Fruit fly (Drosophila melanogaster) whole organism, pupa: ENCODE data around the gene CG6325.

Experiments used
- CG10348 ChIP-seq: fragments of 200-800 bp; sonication (Bioruptor generic); IDR thresholded peaks from 2 replicates; pipeline ENCODE4 v1.3.6; 2022; ENCODE audit warnings: missing biosample characterization, missing genetic modification characterization
- CG12605 ChIP-seq: fragments of 200-800 bp; sonication (Bioruptor generic); IDR thresholded peaks from 2 replicates; pipeline ENCODE4 v1.3.6; 2022; ENCODE audit warnings: missing biosample characterization, missing genetic modification characterization
- CG13204 ChIP-seq: fragments of 200-800 bp; sonication (Bioruptor generic); optimal IDR thresholded peaks from 2 replicates; lab custom pipeline; 2018; ENCODE audit warnings: missing biosample characterization, mild to moderate bottlenecking, missing genetic modification characterization, moderate library complexity
- CG14655 ChIP-seq: fragments of 200-800 bp; sonication (Bioruptor generic); optimal IDR thresholded peaks from 3 replicates; lab custom pipeline; 2017; ENCODE audit warnings: mild to moderate bottlenecking, missing biosample characterization, missing genetic modification reagents, missing genetic modification characterization
- CG15710 ChIP-seq: fragments of 200-800 bp; sonication (Bioruptor generic); optimal IDR thresholded peaks from 2 replicates; lab custom pipeline; 2018; ENCODE audit warnings: missing biosample characterization, mild to moderate bottlenecking, missing genetic modification characterization, moderate library complexity
- CG17806 ChIP-seq: fragments of 200-800 bp; sonication (Bioruptor generic); optimal IDR thresholded peaks from 2 replicates; lab custom pipeline; 2018; ENCODE audit warnings: missing biosample characterization, mild to moderate bottlenecking, missing genetic modification characterization, moderate library complexity
- CG32121 ChIP-seq: fragments of 200-800 bp; sonication (Bioruptor generic); IDR thresholded peaks from 2 replicates; pipeline ENCODE4 v1.3.6; 2022; ENCODE audit warnings: missing biosample characterization, missing genetic modification characterization
- CG34367 ChIP-seq: fragments of 200-800 bp; sonication (Bioruptor generic); optimal IDR thresholded peaks from 2 replicates; lab custom pipeline; 2018; ENCODE audit warnings: missing biosample characterization, mild to moderate bottlenecking, missing genetic modification characterization
- CG4496 ChIP-seq: fragments of 200-800 bp; sonication (Bioruptor generic); IDR thresholded peaks from 3 replicates; pipeline ENCODE4 v1.3.6; 2022; ENCODE audit warnings: missing biosample characterization, missing genetic modification characterization
- CG8159 ChIP-seq: fragments of 200-800 bp; sonication (Bioruptor generic); optimal IDR thresholded peaks from 3 replicates; lab custom pipeline; 2018; ENCODE audit warnings: missing biosample characterization, mild to moderate bottlenecking, missing genetic modification characterization, moderate library complexity
- CG8301 ChIP-seq: fragments of 200-800 bp; sonication (Bioruptor generic); optimal IDR thresholded peaks from 2 replicates; lab custom pipeline; 2018; ENCODE audit warnings: missing biosample characterization, mild to moderate bottlenecking, missing genetic modification characterization
- CG9948 ChIP-seq: fragments of 200-800 bp; sonication (Bioruptor generic); optimal IDR thresholded peaks from 2 replicates; lab custom pipeline; 2018; ENCODE audit warnings: missing biosample characterization, mild to moderate bottlenecking, missing genetic modification characterization, moderate library complexity
- D1 ChIP-seq: fragments of 200-800 bp; sonication (Bioruptor generic); optimal IDR thresholded peaks from 2 replicates; lab custom pipeline; 2018; ENCODE audit warnings: missing biosample characterization, mild to moderate bottlenecking, missing genetic modification characterization, moderate library complexity
- EcR ChIP-seq: fragments of 200-800 bp; sonication (Bioruptor generic); optimal IDR thresholded peaks from 3 replicates; lab custom pipeline; 2019; ENCODE audit warnings: missing biosample characterization, missing genetic modification characterization, mild to moderate bottlenecking, moderate library complexity, missing genetic modification reagents
- Ets98B ChIP-seq: fragments of 200-800 bp; sonication (Bioruptor generic); IDR thresholded peaks from 2 replicates; pipeline ENCODE4 v1.3.6; 2022; ENCODE audit warnings: missing biosample characterization, missing genetic modification characterization
- Pif1A ChIP-seq: fragments of 200-800 bp; sonication (Bioruptor generic); optimal IDR thresholded peaks from 3 replicates; lab custom pipeline; 2016; ENCODE audit warnings: missing biosample characterization, missing genetic modification characterization
- Pif1B ChIP-seq: fragments of 200-800 bp; sonication (Bioruptor generic); optimal IDR thresholded peaks from 3 replicates; lab custom pipeline; 2016; ENCODE audit warnings: missing biosample characterization, missing genetic modification characterization
- Snoo ChIP-seq: fragments of 200-800 bp; sonication (Bioruptor generic); optimal IDR thresholded peaks from 3 replicates; lab custom pipeline; 2017; ENCODE audit warnings: missing biosample characterization, mild to moderate bottlenecking, missing genetic modification characterization, inconsistent platforms
- fd96Ca ChIP-seq: fragments of 200-800 bp; sonication (Bioruptor generic); IDR thresholded peaks from 3 replicates; pipeline ENCODE4 v1.3.6; 2022; ENCODE audit warnings: missing biosample characterization, missing genetic modification characterization
- gl ChIP-seq: fragments of 200-800 bp; sonication (Bioruptor generic); optimal IDR thresholded peaks from 2 replicates; lab custom pipeline; 2018; ENCODE audit warnings: missing biosample characterization, mild to moderate bottlenecking, missing genetic modification characterization
- rn ChIP-seq: fragments of 200-800 bp; sonication (Bioruptor generic); IDR thresholded peaks from 2 replicates; pipeline ENCODE4 v1.3.6; 2022; ENCODE audit warnings: missing biosample characterization, missing genetic modification characterization

The CG6325 gene

dm6 chr3R:10407066-10407465 is at the start of gene CG6325:
TSS of gene CG6325 (minus strand) at chr3R:10407285.
- TF ChIP-seq CG14655 = no peak
- no peak for TF ChIP-seq Snoo (tag; lab: Kevin White, UChicago)
- no peak for TF ChIP-seq gl (tag; lab: Kevin White, UChicago)
- no peak for TF ChIP-seq CG17806 (tag; lab: Kevin White, UChicago)
- TF ChIP-seq CG32121 (GFP tag; lab: Robert Waterston, UW) = no peak

- TF ChIP-seq CG8301 (tag; lab: Kevin White, UChicago) (peak; percentile 34), D1 (tag; lab: Kevin White, UChicago) (peak; percentile 13), CG15710 (tag; lab: Kevin White, UChicago) (peak; percentile 75), Pif1A (GFP tag; lab: Kevin White, UChicago) (peak; percentile 54), gl (tag; lab: Kevin White, UChicago) (no peak), Snoo (tag; lab: Kevin White, UChicago) (peak; percentile 50), Ets98B (0 out of 2 replicates have a peak, but pooled peaks have one; percentile 45), Pif1B (GFP tag; lab: Kevin White, UChicago) (peak; percentile 61), CG14655 (peak; percentile 68), CG13204 (GFP tag; lab: Kevin White, UChicago) (no peak), EcR (GFP tag; lab: Kevin White, UChicago) (no peak), CG32121 (GFP tag; lab: Robert Waterston, UW) (no peak), CG8159 (tag; lab: Kevin White, UChicago) (peak; percentile 81), CG4496 (GFP tag; lab: Robert Waterston, UW) (peak; percentile 44; the same call in 1 of the 3 replicates), CG17806 (tag; lab: Kevin White, UChicago) (peak; percentile 82), rn (GFP tag; lab: Robert Waterston, UW) (no peak), CG34367 (tag; lab: Kevin White, UChicago) (peak; percentile 59), CG12605 (GFP tag; lab: Robert Waterston, UW) (no peak), CG10348 (no peak), CG9948 (tag; lab: Kevin White, UChicago) (peak; percentile 68), fd96Ca (no peak)
- TF ChIP-seq, all 21 proteins: peak for 13
Observed at dm6 chr3R:10454909-10455308, 47.8 kb upstream of the CG6325 start.

DNA sequence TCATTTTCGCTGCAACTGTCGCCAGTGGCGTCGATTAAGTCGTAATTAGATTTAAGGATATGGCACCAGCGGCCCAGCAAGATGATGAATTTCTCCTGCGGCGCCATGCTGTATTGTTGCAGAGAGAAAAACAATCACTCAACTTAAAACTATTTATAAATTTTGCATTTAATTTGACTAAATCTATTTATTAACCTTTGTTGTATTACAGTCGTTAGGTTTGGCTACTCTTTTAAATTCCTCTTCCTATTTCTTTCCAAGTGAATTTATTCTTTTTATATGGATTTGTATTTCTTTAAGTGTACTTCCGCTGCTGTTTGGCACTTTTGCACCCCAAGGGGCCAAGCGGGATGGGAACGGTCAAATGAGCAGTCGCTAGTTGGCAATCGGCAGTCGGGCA is 41.9 kb upstream of the CG6325 start:
- TF ChIP-seq CG10348 = no peak
- TF ChIP-seq D1 (tag; lab: Kevin White, UChicago) = no peak
- TF ChIP-seq CG13204 (GFP tag; lab: Kevin White, UChicago) = no peak
- no peak for TF ChIP-seq Pif1A (GFP tag; lab: Kevin White, UChicago)
- no peak for TF ChIP-seq CG34367 (tag; lab: Kevin White, UChicago)
- no peak for TF ChIP-seq CG8301 (tag; lab: Kevin White, UChicago)
- no peak for TF ChIP-seq CG17806 (tag; lab: Kevin White, UChicago)
- no peak for TF ChIP-seq CG9948 (tag; lab: Kevin White, UChicago)
- no peak for TF ChIP-seq Pif1B (GFP tag; lab: Kevin White, UChicago)
- no peak for TF ChIP-seq Snoo (tag; lab: Kevin White, UChicago)
- no peak for TF ChIP-seq fd96Ca
- TF ChIP-seq rn (GFP tag; lab: Robert Waterston, UW) = no peak
- TF ChIP-seq CG8159 (tag; lab: Kevin White, UChicago) = no peak
- TF ChIP-seq EcR (GFP tag; lab: Kevin White, UChicago) = no peak
- TF ChIP-seq gl (tag; lab: Kevin White, UChicago) = no peak
- no peak for TF ChIP-seq CG4496 (GFP tag; lab: Robert Waterston, UW)
- no peak for TF ChIP-seq CG14655
- no peak for TF ChIP-seq CG15710 (tag; lab: Kevin White, UChicago)
- TF ChIP-seq CG32121 (GFP tag; lab: Robert Waterston, UW) = no peak
- TF ChIP-seq, all 21 proteins: peak for 0

DNA sequence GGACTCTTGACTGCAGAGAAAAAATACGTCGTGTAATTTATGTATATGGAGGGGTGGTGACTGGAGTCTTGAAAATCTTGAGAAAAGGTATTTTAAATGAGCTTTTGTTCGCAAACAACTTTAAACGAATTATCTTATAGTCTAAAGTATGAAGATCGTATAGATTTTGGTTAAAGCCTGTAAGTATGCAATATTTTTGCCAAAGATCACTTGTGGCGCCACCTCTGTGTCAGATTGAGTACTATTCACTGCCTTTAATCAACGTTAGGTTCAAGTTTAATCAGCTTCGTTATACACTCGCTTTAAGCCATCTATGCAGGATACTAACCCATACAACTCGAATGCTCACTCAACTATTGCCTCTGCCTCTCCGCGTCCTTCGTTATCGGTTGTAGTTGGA is 29.9 kb upstream of the CG6325 start:
- TF ChIP-seq CG8159 (tag; lab: Kevin White, UChicago) (no peak), Pif1A (GFP tag; lab: Kevin White, UChicago) (no peak), CG15710 (tag; lab: Kevin White, UChicago) (no peak), CG10348 (no peak), CG34367 (tag; lab: Kevin White, UChicago) (no peak), EcR (GFP tag; lab: Kevin White, UChicago) (no peak), CG4496 (GFP tag; lab: Robert Waterston, UW) (no peak), Pif1B (GFP tag; lab: Kevin White, UChicago) (no peak), fd96Ca (no peak), Snoo (tag; lab: Kevin White, UChicago) (no peak), CG8301 (tag; lab: Kevin White, UChicago) (no peak)

DNA sequence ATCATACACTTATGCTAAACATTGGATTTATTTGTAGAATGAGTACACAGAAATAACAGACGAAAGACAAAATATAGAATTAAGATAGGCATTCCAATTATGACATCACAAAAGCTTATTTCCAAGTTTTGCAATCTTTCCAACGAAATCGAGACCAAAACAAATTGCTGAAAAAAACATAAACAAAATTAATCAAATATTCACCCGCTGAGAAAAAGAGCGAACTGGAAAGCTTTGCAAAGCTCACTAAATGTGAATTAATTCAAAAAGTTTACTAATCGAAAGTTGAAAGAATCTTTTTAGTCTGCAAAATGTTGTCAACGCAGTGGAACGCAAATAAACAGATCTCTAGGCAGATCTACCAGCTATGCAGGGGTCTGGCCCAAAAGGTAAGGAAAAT is 27.4 kb upstream of the CG6325 start, which contains the start of gene Cyp12e1:
Gene Cyp12e1 (plus strand): TSS at position 301 of the 400 bp plus-strand sequence.
- TF ChIP-seq CG13204 (GFP tag; lab: Kevin White, UChicago) (no peak), Pif1B (GFP tag; lab: Kevin White, UChicago) (no peak), CG32121 (GFP tag; lab: Robert Waterston, UW) (no peak), fd96Ca (no peak), CG8301 (tag; lab: Kevin White, UChicago) (no peak), CG14655 (no peak), Snoo (tag; lab: Kevin White, UChicago) (no peak), Ets98B (no peak), CG15710 (tag; lab: Kevin White, UChicago) (no peak), gl (tag; lab: Kevin White, UChicago) (no peak), D1 (tag; lab: Kevin White, UChicago) (no peak), CG17806 (tag; lab: Kevin White, UChicago) (no peak), CG34367 (tag; lab: Kevin White, UChicago) (no peak), CG12605 (GFP tag; lab: Robert Waterston, UW) (no peak), CG4496 (GFP tag; lab: Robert Waterston, UW) (no peak), CG10348 (no peak), CG9948 (tag; lab: Kevin White, UChicago) (no peak), rn (GFP tag; lab: Robert Waterston, UW) (no peak), CG8159 (tag; lab: Kevin White, UChicago) (no peak), EcR (GFP tag; lab: Kevin White, UChicago) (no peak)
